Worm (Caenorhabditis elegans) whole organism, young adult: ENCODE results near the gene daam-1.

Experiments used
- F23B12.7 ChIP-seq: sonication (generic microtip); optimal IDR thresholded peaks from 2 replicates; lab custom pipeline; 2017; ENCODE audit warnings: missing genetic modification characterization, mild to moderate bottlenecking, missing compliant biosample characterization, antibody characterized with exemption, moderate library complexity; ENCODE audit not compliant: insufficient read depth
- F33H1.4 ChIP-seq: fragments of 200-800 bp; sonication (Bioruptor generic); IDR thresholded peaks from 2 replicates; pipeline ENCODE4 v1.3.6; 2022; ENCODE audit warnings: missing genetic modification reagents, missing genetic modification characterization, missing compliant biosample characterization
- F39B2.1 ChIP-seq: fragments of 200-800 bp; sonication (Bioruptor generic); IDR thresholded peaks from 2 replicates; pipeline ENCODE4 v1.3.6; 2022; ENCODE audit warnings: missing genetic modification reagents, missing genetic modification characterization, missing compliant biosample characterization
- K11D2.4 ChIP-seq: fragments of 200-800 bp; sonication (Bioruptor generic); IDR thresholded peaks from 2 replicates; pipeline ENCODE4 v1.3.6; 2022; ENCODE audit warnings: missing genetic modification reagents, missing genetic modification characterization, missing compliant biosample characterization
- Y53F4B.3 ChIP-seq: fragments of 200-800 bp; sonication (Bioruptor generic); IDR thresholded peaks from 2 replicates; pipeline ENCODE4 v1.3.6; 2022; ENCODE audit warnings: missing genetic modification reagents, missing genetic modification characterization, missing compliant biosample characterization
- akir-1 ChIP-seq: fragments of 200-800 bp; sonication (Bioruptor generic); optimal IDR thresholded peaks from 2 replicates; lab custom pipeline; 2018; ENCODE audit warnings: mild to moderate bottlenecking, missing genetic modification characterization, moderate library complexity, missing compliant biosample characterization
- bed-2 ChIP-seq: fragments of 200-800 bp; sonication (Bioruptor generic); IDR thresholded peaks from 2 replicates; pipeline ENCODE4 v1.3.6; 2022; ENCODE audit warnings: missing genetic modification reagents, missing genetic modification characterization, missing compliant biosample characterization
- ccch-3 ChIP-seq: fragments of 200-800 bp; sonication (Bioruptor generic); optimal IDR thresholded peaks from 2 replicates; lab custom pipeline; 2018; ENCODE audit warnings: mild to moderate bottlenecking, missing genetic modification characterization, missing compliant biosample characterization
- ceh-79 ChIP-seq: sonication (generic microtip); optimal IDR thresholded peaks from 2 replicates; lab custom pipeline; 2017; ENCODE audit warnings: mild to moderate bottlenecking, missing genetic modification characterization, missing compliant biosample characterization
- ceh-91 ChIP-seq: fragments of 200-800 bp; sonication (Bioruptor generic); IDR thresholded peaks from 2 replicates; pipeline ENCODE4 v1.3.6; 2022; ENCODE audit warnings: missing genetic modification reagents, missing genetic modification characterization, missing compliant biosample characterization
- dpl-1 ChIP-seq: fragments of 150-350 bp; optimal IDR thresholded peaks from 2 replicates; lab custom pipeline; 2014; ENCODE audit warnings: missing biosample characterization, missing genetic modification reagents, missing genetic modification characterization
- egrh-3 ChIP-seq: fragments of 200-800 bp; sonication (Bioruptor generic); IDR thresholded peaks from 2 replicates; pipeline ENCODE4 v1.3.6; 2022; ENCODE audit warnings: missing genetic modification reagents, missing genetic modification characterization, missing compliant biosample characterization
- fkh-3 ChIP-seq: sonication (generic microtip); optimal IDR thresholded peaks from 2 replicates; lab custom pipeline; 2016; ENCODE audit warnings: mild to moderate bottlenecking, missing genetic modification characterization, missing compliant biosample characterization
- gei-17 ChIP-seq: fragments of 200-800 bp; sonication (Bioruptor generic); optimal IDR thresholded peaks from 2 replicates; lab custom pipeline; 2018; ENCODE audit warnings: mild to moderate bottlenecking, missing genetic modification characterization, missing compliant biosample characterization
- lin-26 ChIP-seq: fragments of 200-800 bp; sonication (Bioruptor generic); IDR thresholded peaks from 2 replicates; pipeline ENCODE4 v1.3.6; 2022; ENCODE audit warnings: missing genetic modification reagents, missing genetic modification characterization, missing compliant biosample characterization
- lsl-1 ChIP-seq: fragments of 200-800 bp; sonication (Bioruptor generic); optimal IDR thresholded peaks from 2 replicates; lab custom pipeline; 2018; ENCODE audit warnings: mild to moderate bottlenecking, missing genetic modification characterization, moderate library complexity, missing compliant biosample characterization
- madf-10 ChIP-seq: sonication (generic microtip); optimal IDR thresholded peaks from 2 replicates; lab custom pipeline; 2016; ENCODE audit warnings: mild to moderate bottlenecking, missing genetic modification characterization, missing compliant biosample characterization
- madf-6 ChIP-seq: fragments of 200-800 bp; sonication (Bioruptor generic); IDR thresholded peaks from 2 replicates; pipeline ENCODE4 v1.3.6; 2022; ENCODE audit warnings: missing genetic modification reagents, missing genetic modification characterization, missing compliant biosample characterization
- nfya-2 ChIP-seq: fragments of 200-800 bp; sonication (Bioruptor generic); IDR thresholded peaks from 2 replicates; pipeline ENCODE4 v1.3.6; 2022; ENCODE audit warnings: missing genetic modification reagents, missing genetic modification characterization, missing compliant biosample characterization
- nhr-120 ChIP-seq: fragments of 200-800 bp; sonication (Bioruptor generic); IDR thresholded peaks from 2 replicates; pipeline ENCODE4 v1.3.6; 2022; ENCODE audit warnings: missing genetic modification characterization, missing compliant biosample characterization
- nhr-27 ChIP-seq: fragments of 200-800 bp; sonication (Bioruptor generic); optimal IDR thresholded peaks from 2 replicates; lab custom pipeline; 2018; ENCODE audit warnings: mild to moderate bottlenecking, missing genetic modification characterization, moderate library complexity, missing compliant biosample characterization
- rpc-1 ChIP-seq, 2 experiments: fragments of 150-350 bp in 1 of 2; sonication (generic microtip) in 1 of 2; optimal IDR thresholded peaks; 2 replicates each; lab custom pipeline; 2014 to 2018; ENCODE audit warnings: missing biosample characterization in 1 of 2, missing genetic modification characterization in 1 of 2, missing genetic modification reagents in 1 of 2, missing genotype in 1 of 2
- sea-2 ChIP-seq: fragments of 200-800 bp; sonication (Bioruptor generic); IDR thresholded peaks from 2 replicates; pipeline ENCODE4 v1.3.6; 2022; ENCODE audit warnings: missing genetic modification characterization, missing compliant biosample characterization
- snpc-1.1 ChIP-seq: sonication (generic microtip); optimal IDR thresholded peaks from 2 replicates; lab custom pipeline; 2017; ENCODE audit warnings: missing genetic modification characterization, mild to moderate bottlenecking, missing compliant biosample characterization, antibody characterized with exemption, moderate library complexity, missing genotype, missing genetic modification reagents; ENCODE audit not compliant: insufficient read depth
- snpc-1.3 ChIP-seq: sonication (generic microtip); optimal IDR thresholded peaks from 2 replicates; lab custom pipeline; 2017; ENCODE audit warnings: missing genetic modification characterization, mild to moderate bottlenecking, missing compliant biosample characterization, antibody characterized with exemption, moderate library complexity, missing genotype, missing genetic modification reagents; ENCODE audit not compliant: insufficient read depth
- snpc-4 ChIP-seq, 5 experiments: fragments of 150-350 bp in 1 of 5; sonication (generic microtip) in 4 of 5; optimal IDR thresholded peaks; 2 replicates each; lab custom pipeline; 2014 to 2018; ENCODE audit warnings: missing genetic modification characterization in 5 of 5, missing biosample characterization in 3 of 5, antibody characterized with exemption in 2 of 5, mild to moderate bottlenecking in 2 of 5, missing compliant biosample characterization in 2 of 5, missing genotype in 2 of 5, moderate library complexity in 2 of 5, missing genetic modification reagents in 1 of 5
- unc-62 ChIP-seq: fragments of 150-350 bp; optimal IDR thresholded peaks from 2 replicates; lab custom pipeline; 2014; ENCODE audit warnings: missing biosample characterization, missing genetic modification reagents, missing genetic modification characterization
- zfh-2 ChIP-seq: fragments of 200-800 bp; sonication (Bioruptor generic); conservative IDR thresholded peaks from 2 replicates; pipeline ENCODE4 v1.3.6; 2022; ENCODE audit warnings: missing genetic modification reagents, missing genetic modification characterization, missing compliant biosample characterization
- ztf-22 ChIP-seq: fragments of 200-800 bp; sonication (Bioruptor generic); optimal IDR thresholded peaks from 2 replicates; lab custom pipeline; 2018; ENCODE audit warnings: mild to moderate bottlenecking, missing genetic modification characterization, moderate library complexity, missing compliant biosample characterization

Gene daam-1

DNA sequence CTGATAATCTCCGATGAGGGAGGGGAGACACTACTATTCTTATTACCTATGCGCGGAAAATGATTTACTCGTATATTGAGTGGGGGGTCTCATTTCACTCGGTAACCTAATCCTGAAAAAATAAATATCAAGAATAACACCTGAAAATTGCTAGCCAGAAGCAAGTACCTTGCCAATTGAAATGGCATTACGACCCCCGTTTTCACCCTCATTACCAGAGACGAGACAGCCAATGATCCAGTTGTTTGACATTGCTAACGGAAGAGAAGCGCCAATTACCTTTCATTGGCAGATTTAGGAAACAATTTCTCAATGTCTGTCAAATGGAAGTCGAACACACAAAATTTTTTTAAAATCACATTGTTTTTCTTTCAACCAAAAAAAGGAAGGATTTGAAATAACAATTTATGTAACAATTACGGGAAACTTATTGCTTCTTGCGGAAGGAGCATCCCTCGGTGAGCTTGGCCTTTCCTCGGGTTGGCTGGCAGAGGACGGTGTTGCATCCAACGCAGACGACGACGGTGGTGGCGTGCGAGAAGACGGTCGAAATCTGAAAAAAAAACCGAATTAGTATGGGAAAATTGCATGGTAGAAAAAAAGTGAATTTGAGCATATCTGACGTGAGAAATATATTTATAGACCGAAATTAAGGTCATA lies 19.5 kb upstream of the daam-1 start (continued):
- no peak for TF ChIP-seq ccch-3 (GFP tag; lab: Kevin White, UChicago)
- no peak for TF ChIP-seq gei-17 (GFP tag; lab: Kevin White, UChicago)
- no peak for TF ChIP-seq Y53F4B.3
- TF ChIP-seq rpc-1 (optimal IDR thresholded peaks at IDR 0.05; lab: Kevin White, UChicago) = no peak
- no peak for TF ChIP-seq rpc-1 (tag; optimal IDR thresholded peaks at IDR 0.05; lab: Kevin White, UChicago)
- no peak for TF ChIP-seq nhr-120 (GFP tag; lab: Robert Waterston, UW)
- TF ChIP-seq nhr-27 = peak; percentile 32
- TF ChIP-seq fkh-3 (tag; lab: Kevin White, UChicago) = peak; percentile 33
- no peak for TF ChIP-seq F23B12.7 (tag; lab: Kevin White, UChicago)
- no peak for TF ChIP-seq akir-1 (GFP tag; lab: Kevin White, UChicago)

DNA sequence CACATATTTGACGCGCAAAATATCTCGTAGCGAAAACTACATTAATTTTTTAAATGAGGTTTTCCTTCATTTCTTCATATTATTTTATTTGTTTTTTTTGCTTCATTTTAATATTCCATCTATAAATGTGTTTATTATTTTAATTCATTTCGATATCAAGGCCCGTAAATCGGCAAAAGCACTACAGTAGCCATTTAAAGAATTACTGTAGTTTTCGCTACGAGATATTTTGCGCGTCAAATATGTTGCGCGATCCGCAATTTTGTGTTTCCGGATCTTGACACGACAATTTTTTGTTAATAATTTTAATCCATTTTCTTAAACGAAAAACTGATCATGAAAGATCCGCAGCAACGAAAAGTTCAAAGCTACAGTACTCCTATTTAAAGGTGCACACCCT lies 18.5 kb upstream of the daam-1 start:
- peak; percentile 69 for TF ChIP-seq lsl-1
- no peak for TF ChIP-seq rpc-1 (optimal IDR thresholded peaks at IDR 0.05; lab: Kevin White, UChicago)
- no peak for TF ChIP-seq rpc-1 (tag; optimal IDR thresholded peaks at IDR 0.05; lab: Kevin White, UChicago)
- TF ChIP-seq ceh-91 (GFP tag; lab: Robert Waterston, UW) = peak; percentile 51
- TF ChIP-seq F33H1.4 (GFP tag; lab: Robert Waterston, UW) = peak; percentile 37; the same call in 1 of the 2 replicates

DNA sequence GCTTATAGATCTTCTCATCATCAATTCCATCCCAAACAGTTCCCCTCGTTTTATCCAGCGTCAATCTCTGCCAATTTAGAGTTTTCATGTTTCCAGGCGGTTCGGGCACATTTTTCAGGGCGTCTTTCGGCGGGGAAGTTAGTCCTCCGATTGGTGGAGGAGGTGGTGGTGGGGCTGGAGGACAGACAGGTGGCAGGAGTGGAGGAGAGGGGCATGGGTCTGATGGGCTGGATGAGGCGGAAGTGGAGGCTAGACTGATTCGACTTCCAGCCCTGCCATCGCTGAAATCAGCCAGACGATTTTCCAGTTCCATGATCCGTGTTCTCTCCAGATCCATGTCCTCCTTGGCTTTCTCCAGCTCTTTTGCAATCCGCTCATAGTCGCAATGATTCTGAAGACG lies 15.5 kb downstream of the daam-1 start:
- TF ChIP-seq madf-10 (tag; lab: Kevin White, UChicago) (no peak), snpc-1.3 (no peak), zfh-2 (GFP tag; lab: Robert Waterston, UW) (peak; percentile 80), egrh-3 (peak; percentile 36; the same call in 1 of the 2 replicates)

DNA sequence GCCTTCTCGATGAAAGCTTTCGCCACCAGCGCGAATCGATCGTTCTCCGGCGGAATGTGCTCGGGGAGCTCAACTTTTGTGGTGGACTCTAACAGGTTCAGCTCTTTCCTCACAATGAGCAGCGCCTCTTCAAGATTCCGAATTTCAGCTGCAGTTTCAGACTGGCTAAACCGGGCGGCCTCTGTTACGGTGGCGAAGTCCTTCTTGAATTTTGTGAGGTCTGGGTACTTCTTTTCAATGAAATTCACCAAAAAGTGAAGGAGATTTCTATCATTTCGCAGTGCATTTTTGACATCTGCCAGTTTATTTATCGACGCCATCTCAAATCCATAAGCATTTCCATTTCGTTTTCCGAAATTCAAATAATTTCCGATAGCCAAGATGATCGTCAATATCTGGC lies 17.1 kb downstream of the daam-1 start:
- TF ChIP-seq sea-2 (GFP tag; lab: Robert Waterston, UW) (no peak), F39B2.1 (GFP tag; lab: Robert Waterston, UW) (no peak), zfh-2 (GFP tag; lab: Robert Waterston, UW) (0 out of 2 replicates have a peak, but pooled peaks have one; percentile 14)
- TF ChIP-seq, all 124 proteins: peak for 1

DNA sequence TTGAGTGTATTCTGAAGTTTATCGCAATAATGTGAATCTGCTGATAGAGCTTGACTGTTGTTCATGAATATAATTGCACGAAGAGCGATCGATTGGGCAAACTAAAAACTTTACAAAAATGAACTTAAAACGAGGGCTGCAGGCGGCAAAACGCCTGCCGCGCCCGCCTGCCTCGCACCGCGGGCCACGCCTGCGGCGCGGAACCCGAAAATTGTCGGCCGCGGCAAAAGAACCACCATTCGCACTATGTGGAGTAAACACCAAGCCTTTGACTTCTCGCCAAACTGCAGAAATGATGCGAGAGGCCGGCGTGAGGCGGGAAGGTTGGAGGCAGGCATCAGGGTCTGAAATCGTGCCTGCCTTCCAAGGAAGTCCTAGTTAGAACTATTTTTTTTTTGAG lies 19.7 kb downstream of the daam-1 start:
- peak; percentile 62 for TF ChIP-seq lin-26 (GFP tag; lab: Robert Waterston, UW)
- no peak for TF ChIP-seq ztf-22 (GFP tag; lab: Kevin White, UChicago)
- TF ChIP-seq snpc-1.1 = peak; percentile 61
- peak; percentile 72; the same call in 1 of the 2 replicates for TF ChIP-seq egrh-3
- no peak for TF ChIP-seq akir-1 (GFP tag; lab: Kevin White, UChicago)
- no peak for TF ChIP-seq nfya-2 (GFP tag; lab: Robert Waterston, UW)
- peak; percentile 20; the same call in 1 of the 2 replicates for TF ChIP-seq K11D2.4 (GFP tag; lab: Robert Waterston, UW)
- TF ChIP-seq unc-62 (GFP tag; lab: Kevin White, UChicago) = no peak
- TF ChIP-seq bed-2 (GFP tag; lab: Robert Waterston, UW) = 0 out of 2 replicates have a peak, but pooled peaks have one; percentile 18
- TF ChIP-seq dpl-1 (GFP tag; lab: Kevin White, UChicago) = no peak
- no peak for TF ChIP-seq ceh-79 (tag; lab: Kevin White, UChicago)
- TF ChIP-seq madf-6 = no peak
- no peak for TF ChIP-seq snpc-4 (GFP tag; optimal IDR thresholded peaks at IDR 0.05; lab: Kevin White, UChicago)
- peak in 2 of 4 experiments; percentile 41 to 82 for TF ChIP-seq snpc-4 (tag; optimal IDR thresholded peaks at IDR 0.05; lab: Kevin White, UChicago)
